ENCODE assay signal across 1 fruit fly cellular context in the genomic region with DNA sequence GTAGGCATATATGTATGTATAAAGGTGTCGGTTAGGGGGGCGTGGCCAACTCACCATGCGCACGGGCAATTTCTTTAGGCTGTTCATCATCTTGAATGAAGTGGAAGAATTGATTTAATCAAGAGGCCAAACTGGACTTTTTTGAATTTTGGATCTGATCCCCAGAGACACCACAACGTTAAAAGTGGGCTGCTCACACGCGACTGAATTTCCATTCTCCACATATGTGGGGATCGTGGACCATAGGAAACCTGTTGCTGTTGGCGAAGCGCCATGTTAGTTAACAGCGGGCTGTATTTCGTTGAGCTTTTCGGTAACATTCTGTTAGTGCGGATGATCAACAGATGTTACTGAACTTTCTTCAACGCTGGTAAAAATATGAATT.
TF ChIP-seq lines count a peak whose summit lies in the region.

A gene (minus strand): TSS at position 208 of the 385 bp plus-strand sequence.

TF ChIP-seq in whole organism, embryonic, 481 proteins besides CTCF, POLR2A, EP300 and RAD21 (continued from another document and continues in another):
- no peak for TF ChIP-seq CG4730 (GFP tag; IDR thresholded peaks at IDR 0.05; lab: Robert Waterston, UW)
- peak; percentile 9 for TF ChIP-seq CG13624 (GFP tag; optimal IDR thresholded peaks at IDR 0.05; lab: Kevin White, UChicago)
- TF ChIP-seq ftz-f1 (GFP tag; optimal IDR thresholded peaks at IDR 0.05; lab: Kevin White, UChicago): peak; percentile 55
- TF ChIP-seq CG1792 (GFP tag; optimal IDR thresholded peaks at IDR 0.05; lab: Kevin White, UChicago): no peak
- no peak for TF ChIP-seq CG12391 (tag; optimal IDR thresholded peaks at IDR 0.05; lab: Kevin White, UChicago)
- TF ChIP-seq pan (optimal IDR thresholded peaks at IDR 0.05; lab: Kevin White, UChicago): no peak
- no peak for TF ChIP-seq pan (GFP tag; optimal IDR thresholded peaks at IDR 0.05 in 1 of 2, IDR thresholded peaks at IDR 0.05 in 1 of 2)
- TF ChIP-seq CG9797 (GFP tag; optimal IDR thresholded peaks at IDR 0.05; lab: Kevin White, UChicago): no peak
- TF ChIP-seq CG10979 (tag; optimal IDR thresholded peaks at IDR 0.05; lab: Kevin White, UChicago): no peak
- no peak for TF ChIP-seq CG10959 (GFP tag; IDR thresholded peaks at IDR 0.05; lab: Robert Waterston, UW)
- TF ChIP-seq NC2β (GFP tag; optimal IDR thresholded peaks at IDR 0.05; lab: Kevin White, UChicago): no peak
- no peak for TF ChIP-seq insv (GFP tag; optimal IDR thresholded peaks at IDR 0.05; lab: Kevin White, UChicago)
- TF ChIP-seq sqz (GFP tag; optimal IDR thresholded peaks at IDR 0.05; lab: Kevin White, UChicago): no peak
- TF ChIP-seq CG11093 (GFP tag; IDR thresholded peaks at IDR 0.05; lab: Robert Waterston, UW): no peak
- TF ChIP-seq CG9876 (GFP tag; optimal IDR thresholded peaks at IDR 0.05; lab: Kevin White, UChicago): no peak
- no peak for TF ChIP-seq exex (tag; optimal IDR thresholded peaks at IDR 0.05; lab: Kevin White, UChicago)
- peak; percentile 28 for TF ChIP-seq CG17385 (GFP tag; optimal IDR thresholded peaks at IDR 0.05; lab: Kevin White, UChicago)
- no peak for TF ChIP-seq org-1 (GFP tag; optimal IDR thresholded peaks at IDR 0.05; lab: Kevin White, UChicago)
- peak; percentile 71 for TF ChIP-seq CG10543 (GFP tag; optimal IDR thresholded peaks at IDR 0.05; lab: Kevin White, UChicago)
- TF ChIP-seq ewg (GFP tag; optimal IDR thresholded peaks at IDR 0.05; lab: Kevin White, UChicago): no peak
- TF ChIP-seq PHDP (tag; optimal IDR thresholded peaks at IDR 0.05; lab: Kevin White, UChicago): peak; percentile 39
- peak; percentile 18 for TF ChIP-seq CG10147 (GFP tag; optimal IDR thresholded peaks at IDR 0.05; lab: Kevin White, UChicago)
- no peak for TF ChIP-seq CG7786 (GFP tag; optimal IDR thresholded peaks at IDR 0.05; lab: Kevin White, UChicago)
- no peak for TF ChIP-seq Sry-β (GFP tag; optimal IDR thresholded peaks at IDR 0.05; lab: Kevin White, UChicago)
- no peak for TF ChIP-seq ab (GFP tag; optimal IDR thresholded peaks at IDR 0.05; lab: Kevin White, UChicago)
- TF ChIP-seq vnd (GFP tag; IDR thresholded peaks at IDR 0.05; lab: Robert Waterston, UW; ENCODE audit: partially characterized antibody): no peak
- no peak for TF ChIP-seq CG2875 (GFP tag; optimal IDR thresholded peaks at IDR 0.05; lab: Kevin White, UChicago)
- TF ChIP-seq CG14667 (GFP tag; IDR thresholded peaks at IDR 0.05; lab: Robert Waterston, UW): no peak
- TF ChIP-seq CG6854 (GFP tag; optimal IDR thresholded peaks at IDR 0.05; lab: Kevin White, UChicago): peak; percentile 10
- no peak for TF ChIP-seq Side (GFP tag; optimal IDR thresholded peaks at IDR 0.05; lab: Kevin White, UChicago)
- TF ChIP-seq CG6254 (GFP tag; optimal IDR thresholded peaks at IDR 0.05; lab: Kevin White, UChicago): no peak
- TF ChIP-seq pita (GFP tag; optimal IDR thresholded peaks at IDR 0.05; lab: Kevin White, UChicago): no peak
- TF ChIP-seq cato (GFP tag; optimal IDR thresholded peaks at IDR 0.05; lab: Kevin White, UChicago; ENCODE audit: borderline replicate concordance): no peak
- no peak for TF ChIP-seq CG9727 (GFP tag; optimal IDR thresholded peaks at IDR 0.05; lab: Kevin White, UChicago)
- no peak for TF ChIP-seq corto (GFP tag; optimal IDR thresholded peaks at IDR 0.05; lab: Kevin White, UChicago)
- no peak for TF ChIP-seq emc (GFP tag; optimal IDR thresholded peaks at IDR 0.05; lab: Kevin White, UChicago)
- peak; percentile 6; the same call in 2 of the 3 replicates for TF ChIP-seq CG34224 (GFP tag; IDR thresholded peaks at IDR 0.05; lab: Robert Waterston, UW; ENCODE audit: partially characterized antibody)
- no peak for TF ChIP-seq CG6175 (GFP tag; IDR thresholded peaks at IDR 0.05; lab: Robert Waterston, UW)
- TF ChIP-seq CG12769 (tag; optimal IDR thresholded peaks at IDR 0.05; lab: Kevin White, UChicago): peak; percentile 82
- TF ChIP-seq sob (GFP tag; IDR thresholded peaks at IDR 0.05; lab: Robert Waterston, UW): peak; percentile 29; the same call in 1 of the 2 replicates
- TF ChIP-seq odd (GFP tag; optimal IDR thresholded peaks at IDR 0.05; lab: Kevin White, UChicago): peak; percentile 43
- no peak for TF ChIP-seq Abd-B (GFP tag; optimal IDR thresholded peaks at IDR 0.05; lab: Kevin White, UChicago)
- peak; percentile 84 for TF ChIP-seq grn (GFP tag; optimal IDR thresholded peaks at IDR 0.05; lab: Kevin White, UChicago)
- no peak for TF ChIP-seq pum (GFP tag; optimal IDR thresholded peaks at IDR 0.05; lab: Kevin White, UChicago)
- no peak for TF ChIP-seq CG7271 (tag; optimal IDR thresholded peaks at IDR 0.05; lab: Kevin White, UChicago)
- TF ChIP-seq cad (GFP tag; optimal IDR thresholded peaks at IDR 0.05; lab: Kevin White, UChicago): no peak
- TF ChIP-seq ro (GFP tag; IDR thresholded peaks at IDR 0.05; lab: Robert Waterston, UW): no peak
- TF ChIP-seq Bgb (GFP tag; IDR thresholded peaks at IDR 0.05; lab: Robert Waterston, UW; ENCODE audit: partially characterized antibody): peak; percentile 59; the same call in 1 of the 2 replicates
- TF ChIP-seq CG8944 (GFP tag; optimal IDR thresholded peaks at IDR 0.05; lab: Kevin White, UChicago): no peak
- TF ChIP-seq Blimp-1 (GFP tag; optimal IDR thresholded peaks at IDR 0.05; lab: Kevin White, UChicago): no peak
- peak; percentile 76 for TF ChIP-seq cwo (GFP tag; optimal IDR thresholded peaks at IDR 0.05; lab: Kevin White, UChicago)
- TF ChIP-seq repo (GFP tag; optimal IDR thresholded peaks at IDR 0.05; lab: Kevin White, UChicago): no peak
- no peak for TF ChIP-seq wor (GFP tag; IDR thresholded peaks at IDR 0.05; lab: Robert Waterston, UW)
- TF ChIP-seq Opbp (GFP tag; IDR thresholded peaks at IDR 0.05; lab: Robert Waterston, UW; ENCODE audit: partially characterized antibody): peak; percentile 66; the same call in 1 of the 3 replicates
- TF ChIP-seq NK7.1 (GFP tag; optimal IDR thresholded peaks at IDR 0.05; lab: Kevin White, UChicago): no peak
- TF ChIP-seq CG17829 (tag; optimal IDR thresholded peaks at IDR 0.05; lab: Kevin White, UChicago): no peak
- TF ChIP-seq CG3995 (GFP tag; optimal IDR thresholded peaks at IDR 0.05; lab: Kevin White, UChicago): no peak
- TF ChIP-seq gce (GFP tag; IDR thresholded peaks at IDR 0.05; lab: Robert Waterston, UW): no peak; the same call in 2 of the 3 replicates
- TF ChIP-seq Scr (GFP tag; IDR thresholded peaks at IDR 0.05; lab: Robert Waterston, UW; ENCODE audit: partially characterized antibody): no peak
- no peak for TF ChIP-seq CG14710 (tag; optimal IDR thresholded peaks at IDR 0.05; lab: Kevin White, UChicago)
- no peak for TF ChIP-seq CG7987 (GFP tag; optimal IDR thresholded peaks at IDR 0.05; lab: Kevin White, UChicago)
- TF ChIP-seq ssp (GFP tag; IDR thresholded peaks at IDR 0.05; lab: Robert Waterston, UW): no peak
- peak; percentile 43; the same call in 1 of the 2 replicates for TF ChIP-seq amos (GFP tag; IDR thresholded peaks at IDR 0.05; lab: Robert Waterston, UW; ENCODE audit: partially characterized antibody)
- no peak for TF ChIP-seq CG8388 (GFP tag; optimal IDR thresholded peaks at IDR 0.05; lab: Kevin White, UChicago)
- TF ChIP-seq h (optimal IDR thresholded peaks at IDR 0.05; lab: Kevin White, UChicago): no peak
- TF ChIP-seq danr (GFP tag; IDR thresholded peaks at IDR 0.05; lab: Robert Waterston, UW): no peak
- peak; percentile 89; the same call in 2 of the 4 replicates for TF ChIP-seq chinmo (GFP tag; IDR thresholded peaks at IDR 0.05; lab: Robert Waterston, UW; ENCODE audit: partially characterized antibody)
- no peak for TF ChIP-seq CG3838 (GFP tag; optimal IDR thresholded peaks at IDR 0.05; lab: Kevin White, UChicago)
- TF ChIP-seq psq (GFP tag; optimal IDR thresholded peaks at IDR 0.05; lab: Kevin White, UChicago): no peak
- TF ChIP-seq crc (GFP tag; optimal IDR thresholded peaks at IDR 0.05; lab: Kevin White, UChicago): no peak
- TF ChIP-seq trh (GFP tag; optimal IDR thresholded peaks at IDR 0.05; lab: Kevin White, UChicago): no peak
- TF ChIP-seq sima (GFP tag; optimal IDR thresholded peaks at IDR 0.05; lab: Kevin White, UChicago): no peak
- no peak for TF ChIP-seq Dref (GFP tag; IDR thresholded peaks at IDR 0.05; lab: Robert Waterston, UW)
- no peak for TF ChIP-seq CG11696 (GFP tag; IDR thresholded peaks at IDR 0.05; lab: Robert Waterston, UW)
- peak; percentile 61 for TF ChIP-seq Fer1 (GFP tag; optimal IDR thresholded peaks at IDR 0.05; lab: Kevin White, UChicago)
- no peak for TF ChIP-seq CG1602 (GFP tag; optimal IDR thresholded peaks at IDR 0.05; lab: Kevin White, UChicago)
- no peak for TF ChIP-seq E2f1 (GFP tag; IDR thresholded peaks at IDR 0.05; lab: Robert Waterston, UW)
- TF ChIP-seq CG10366 (GFP tag; IDR thresholded peaks at IDR 0.05; lab: Robert Waterston, UW): no peak
- no peak for TF ChIP-seq gsb-n (tag; optimal IDR thresholded peaks at IDR 0.05; lab: Kevin White, UChicago)
- TF ChIP-seq scrt (GFP tag; optimal IDR thresholded peaks at IDR 0.05; lab: Kevin White, UChicago): peak; percentile 2
- TF ChIP-seq kah (GFP tag; optimal IDR thresholded peaks at IDR 0.05; lab: Kevin White, UChicago): peak; percentile 98
- TF ChIP-seq tap (tag; optimal IDR thresholded peaks at IDR 0.05; lab: Kevin White, UChicago): no peak
- no peak for TF ChIP-seq eve (GFP tag; optimal IDR thresholded peaks at IDR 0.05; lab: Kevin White, UChicago)
- TF ChIP-seq CG1024 (GFP tag; IDR thresholded peaks at IDR 0.05; lab: Robert Waterston, UW): no peak
- no peak for TF ChIP-seq Pdp1 (GFP tag; optimal IDR thresholded peaks at IDR 0.05; lab: Kevin White, UChicago)
- peak; percentile 67 for TF ChIP-seq CG5953 (GFP tag; IDR thresholded peaks at IDR 0.05; lab: Robert Waterston, UW)
- no peak for TF ChIP-seq lola (GFP tag; optimal IDR thresholded peaks at IDR 0.05; lab: Kevin White, UChicago)
- TF ChIP-seq fd102C (GFP tag; optimal IDR thresholded peaks at IDR 0.05; lab: Kevin White, UChicago): no peak
- no peak for TF ChIP-seq CG30403 (GFP tag; optimal IDR thresholded peaks at IDR 0.05; lab: Kevin White, UChicago)
- no peak for TF ChIP-seq Sox102F (GFP tag; optimal IDR thresholded peaks at IDR 0.05; lab: Kevin White, UChicago)
- no peak for TF ChIP-seq pzg (GFP tag; optimal IDR thresholded peaks at IDR 0.05; lab: Kevin White, UChicago)
- TF ChIP-seq dati (GFP tag; IDR thresholded peaks at IDR 0.05; lab: Robert Waterston, UW): no peak
- no peak for TF ChIP-seq nmo (GFP tag; optimal IDR thresholded peaks at IDR 0.05; lab: Kevin White, UChicago)
- TF ChIP-seq Drgx (GFP tag; IDR thresholded peaks at IDR 0.05; lab: Robert Waterston, UW): no peak
- peak; percentile 25 for TF ChIP-seq CG31365 (tag; optimal IDR thresholded peaks at IDR 0.05; lab: Kevin White, UChicago)
- no peak; the same call in 1 of the 2 replicates for TF ChIP-seq Xrp1 (GFP tag; IDR thresholded peaks at IDR 0.05; lab: Robert Waterston, UW)
- TF ChIP-seq CG4328 (GFP tag; optimal IDR thresholded peaks at IDR 0.05; lab: Kevin White, UChicago): no peak
- peak in 1 of 2 experiments; percentile 32 for TF ChIP-seq bsh (GFP tag; optimal IDR thresholded peaks at IDR 0.05; lab: Kevin White, UChicago)
- peak; percentile 56 for TF ChIP-seq gro (GFP tag; optimal IDR thresholded peaks at IDR 0.05; lab: Kevin White, UChicago)
- TF ChIP-seq CG14050 (GFP tag; IDR thresholded peaks at IDR 0.05; lab: Robert Waterston, UW): peak; percentile 28; the same call in 1 of the 3 replicates
- 0 out of 2 replicates have a peak, but pooled peaks have one; percentile 8 for TF ChIP-seq MBD-R2 (GFP tag; IDR thresholded peaks at IDR 0.05; lab: Robert Waterston, UW)
- TF ChIP-seq fu2 (GFP tag; optimal IDR thresholded peaks at IDR 0.05; lab: Kevin White, UChicago): no peak
- no peak for TF ChIP-seq croc (GFP tag; conservative IDR thresholded peaks at IDR 0.05; lab: Robert Waterston, UW)
- peak; percentile 43 for TF ChIP-seq CG6765 (GFP tag; optimal IDR thresholded peaks at IDR 0.05; lab: Kevin White, UChicago)
- TF ChIP-seq Hr39 (optimal IDR thresholded peaks at IDR 0.05; lab: Kevin White, UChicago): no peak
- TF ChIP-seq sug (tag; optimal IDR thresholded peaks at IDR 0.05; lab: Kevin White, UChicago): peak; percentile 57
- TF ChIP-seq fd3F (GFP tag; optimal IDR thresholded peaks at IDR 0.05; lab: Kevin White, UChicago): no peak
- no peak for TF ChIP-seq mam (GFP tag; optimal IDR thresholded peaks at IDR 0.05; lab: Kevin White, UChicago)
- no peak for TF ChIP-seq Six4 (GFP tag; optimal IDR thresholded peaks at IDR 0.05; lab: Kevin White, UChicago)
- TF ChIP-seq lbe (GFP tag; optimal IDR thresholded peaks at IDR 0.05; lab: Kevin White, UChicago): peak; percentile 32
- TF ChIP-seq CG30431 (GFP tag; optimal IDR thresholded peaks at IDR 0.05; lab: Kevin White, UChicago): no peak
- TF ChIP-seq CG4707 (GFP tag; optimal IDR thresholded peaks at IDR 0.05; lab: Kevin White, UChicago): peak; percentile 7
- TF ChIP-seq CG13424 (tag; optimal IDR thresholded peaks at IDR 0.05; lab: Kevin White, UChicago): no peak
- TF ChIP-seq Dip2 (GFP tag; IDR thresholded peaks at IDR 0.05; lab: Robert Waterston, UW): no peak
- TF ChIP-seq yki (optimal IDR thresholded peaks at IDR 0.05; lab: Kevin White, UChicago): no peak
- no peak for TF ChIP-seq CG11504 (tag; optimal IDR thresholded peaks at IDR 0.05; lab: Kevin White, UChicago)
- TF ChIP-seq CG2712 (tag; optimal IDR thresholded peaks at IDR 0.05; lab: Kevin White, UChicago): no peak
- no peak for TF ChIP-seq CG8359 (GFP tag; optimal IDR thresholded peaks at IDR 0.05; lab: Kevin White, UChicago; ENCODE audit: borderline replicate concordance)
- no peak for TF ChIP-seq CG7928 (GFP tag; optimal IDR thresholded peaks at IDR 0.05; lab: Kevin White, UChicago)
- peak; percentile 36; the same call in 1 of the 3 replicates for TF ChIP-seq Dbx (GFP tag; IDR thresholded peaks at IDR 0.05; lab: Robert Waterston, UW)
- TF ChIP-seq CG3281 (GFP tag; optimal IDR thresholded peaks at IDR 0.05; lab: Kevin White, UChicago): peak; percentile 16
- TF ChIP-seq CG12071 (GFP tag; optimal IDR thresholded peaks at IDR 0.05; lab: Kevin White, UChicago): peak; percentile 37
- no peak for TF ChIP-seq Atf-2 (GFP tag; optimal IDR thresholded peaks at IDR 0.05; lab: Kevin White, UChicago)
- no peak for TF ChIP-seq CG10462 (GFP tag; optimal IDR thresholded peaks at IDR 0.05; lab: Kevin White, UChicago)
- 0 out of 2 replicates have a peak, but pooled peaks have one; percentile 10 for TF ChIP-seq CG31224 (GFP tag; IDR thresholded peaks at IDR 0.05; lab: Robert Waterston, UW)
- no peak for TF ChIP-seq CG32767 (GFP tag; IDR thresholded peaks at IDR 0.05; lab: Robert Waterston, UW)
- TF ChIP-seq cas (GFP tag; IDR thresholded peaks at IDR 0.05; lab: Robert Waterston, UW): no peak
- TF ChIP-seq lmd (GFP tag; IDR thresholded peaks at IDR 0.05; lab: Robert Waterston, UW): no peak; the same call in 1 of the 2 replicates
- no peak for TF ChIP-seq CG12942 (GFP tag; optimal IDR thresholded peaks at IDR 0.05; lab: Kevin White, UChicago)
